Fruit fly (Drosophila melanogaster) whole organism, prepupa: ENCODE measurements around the gene Ir62a.
A peak's percentile ranks its signal among the peaks of the same experiment; 100 is the strongest.

Source experiments
- Blimp-1 ChIP-seq: fragments of 200-800 bp; sonication (Bioruptor generic); optimal IDR thresholded peaks from 3 replicates; lab custom pipeline; 2017; ENCODE audit warnings: missing biosample characterization, missing genetic modification characterization, mild to moderate bottlenecking, moderate library complexity, missing genetic modification reagents
- CG10631 ChIP-seq: fragments of 200-800 bp; sonication (Bioruptor generic); optimal IDR thresholded peaks from 2 replicates; lab custom pipeline; 2016; ENCODE audit warnings: missing biosample characterization, missing genetic modification characterization
- CG10669 ChIP-seq: fragments of 200-800 bp; sonication (Bioruptor generic); optimal IDR thresholded peaks from 3 replicates; lab custom pipeline; 2018; ENCODE audit warnings: missing biosample characterization, mild to moderate bottlenecking, missing genetic modification characterization, moderate library complexity
- CG11294 ChIP-seq: fragments of 200-800 bp; sonication (Bioruptor generic); IDR thresholded peaks from 2 replicates; pipeline ENCODE4 v1.3.6; 2022; ENCODE audit warnings: missing biosample characterization, missing genetic modification characterization
- CG1621 ChIP-seq: fragments of 200-800 bp; sonication (Bioruptor generic); optimal IDR thresholded peaks from 3 replicates; lab custom pipeline; 2018; ENCODE audit warnings: missing biosample characterization, mild to moderate bottlenecking, missing genetic modification characterization
- CG31627 ChIP-seq: fragments of 200-800 bp; sonication (Bioruptor generic); optimal IDR thresholded peaks from 3 replicates; lab custom pipeline; 2016; ENCODE audit warnings: missing biosample characterization, missing genetic modification characterization
- CG32006 ChIP-seq: fragments of 200-800 bp; sonication (Bioruptor generic); optimal IDR thresholded peaks from 3 replicates; lab custom pipeline; 2017; ENCODE audit warnings: missing biosample characterization, mild to moderate bottlenecking, missing genetic modification characterization
- CG34406 ChIP-seq: fragments of 200-800 bp; sonication (Bioruptor generic); optimal IDR thresholded peaks from 3 replicates; lab custom pipeline; 2016; ENCODE audit warnings: missing biosample characterization, missing genetic modification characterization
- CG3919 ChIP-seq: fragments of 200-800 bp; sonication (Bioruptor generic); optimal IDR thresholded peaks from 3 replicates; lab custom pipeline; 2016; ENCODE audit warnings: missing biosample characterization, missing genetic modification characterization
- CG4318 ChIP-seq: fragments of 200-800 bp; sonication (Bioruptor generic); optimal IDR thresholded peaks from 3 replicates; lab custom pipeline; 2017; ENCODE audit warnings: missing biosample characterization, mild to moderate bottlenecking, missing genetic modification characterization
- CG6276 ChIP-seq: fragments of 200-800 bp; sonication (Bioruptor generic); optimal IDR thresholded peaks from 2 replicates; lab custom pipeline; 2017; ENCODE audit warnings: missing biosample characterization, mild to moderate bottlenecking, missing genetic modification characterization
- CG6808 ChIP-seq: fragments of 200-800 bp; sonication (Bioruptor generic); optimal IDR thresholded peaks from 3 replicates; lab custom pipeline; 2017; ENCODE audit warnings: missing biosample characterization, missing genetic modification characterization, mild to moderate bottlenecking, moderate library complexity, missing genetic modification reagents
- CG6854 ChIP-seq: fragments of 200-800 bp; sonication (Bioruptor generic); optimal IDR thresholded peaks from 2 replicates; lab custom pipeline; 2017; ENCODE audit warnings: missing biosample characterization, mild to moderate bottlenecking, missing genetic modification characterization
- CG7368 ChIP-seq: fragments of 200-800 bp; sonication (Bioruptor generic); optimal IDR thresholded peaks from 3 replicates; lab custom pipeline; 2016; ENCODE audit warnings: missing biosample characterization, missing genetic modification characterization
- CG8119 ChIP-seq: fragments of 200-800 bp; sonication (Bioruptor generic); IDR thresholded peaks from 3 replicates; pipeline ENCODE4 v1.3.6; 2022; ENCODE audit warnings: missing biosample characterization, missing genetic modification characterization
- CG8632 ChIP-seq: fragments of 200-800 bp; sonication (Bioruptor generic); optimal IDR thresholded peaks from 3 replicates; lab custom pipeline; 2016; ENCODE audit warnings: missing biosample characterization, missing genetic modification characterization
- Eip75B ChIP-seq: fragments of 200-800 bp; sonication (Bioruptor generic); optimal IDR thresholded peaks from 3 replicates; lab custom pipeline; 2016; ENCODE audit warnings: missing biosample characterization, missing genetic modification characterization
- Eip78C ChIP-seq: fragments of 200-800 bp; sonication (Bioruptor generic); peaks from one replicate; lab custom pipeline; 2016; ENCODE audit warnings: missing biosample characterization, missing genetic modification characterization
- Eip93F ChIP-seq: fragments of 200-800 bp; sonication (Bioruptor generic); optimal IDR thresholded peaks from 2 replicates; lab custom pipeline; 2016; ENCODE audit warnings: missing biosample characterization, mild to moderate bottlenecking, missing genetic modification characterization
- Hr38 ChIP-seq: sonication (Bioruptor generic); optimal IDR thresholded peaks from 2 replicates; lab custom pipeline; 2016; ENCODE audit warnings: missing biosample characterization, missing genetic modification characterization
- OdsH ChIP-seq: fragments of 200-800 bp; sonication (Bioruptor generic); optimal IDR thresholded peaks from 3 replicates; lab custom pipeline; 2016; ENCODE audit warnings: missing biosample characterization, missing genetic modification characterization
- Smox ChIP-seq: fragments of 200-800 bp; sonication (Bioruptor generic); optimal IDR thresholded peaks from 3 replicates; lab custom pipeline; 2016; ENCODE audit warnings: missing biosample characterization, missing genetic modification characterization
- Sox102F ChIP-seq: fragments of 200-800 bp; sonication (Bioruptor generic); optimal IDR thresholded peaks from 2 replicates; lab custom pipeline; 2016; ENCODE audit warnings: missing biosample characterization, mild to moderate bottlenecking, missing genetic modification characterization
- Sox14 ChIP-seq: fragments of 200-800 bp; sonication (Bioruptor generic); optimal IDR thresholded peaks from 3 replicates; lab custom pipeline; 2016; ENCODE audit warnings: missing biosample characterization, missing genetic modification characterization
- Sox15 ChIP-seq: fragments of 200-800 bp; sonication (Bioruptor generic); optimal IDR thresholded peaks from 3 replicates; lab custom pipeline; 2016; ENCODE audit warnings: missing biosample characterization, missing genetic modification characterization
- achi ChIP-seq: fragments of 200-800 bp; sonication (Bioruptor generic); optimal IDR thresholded peaks from 3 replicates; lab custom pipeline; 2016; ENCODE audit warnings: missing biosample characterization, missing genetic modification characterization
- cyc ChIP-seq: fragments of 200-800 bp; sonication (Bioruptor generic); optimal IDR thresholded peaks from 3 replicates; lab custom pipeline; 2016; ENCODE audit warnings: missing biosample characterization, missing genetic modification characterization
- eg ChIP-seq: fragments of 200-800 bp; sonication (Bioruptor generic); IDR thresholded peaks from 3 replicates; pipeline ENCODE4 v1.3.6; 2022; ENCODE audit warnings: missing biosample characterization, missing genetic modification characterization
- esn ChIP-seq: fragments of 200-800 bp; sonication (Bioruptor generic); optimal IDR thresholded peaks from 2 replicates; lab custom pipeline; 2016; ENCODE audit warnings: missing biosample characterization, mild to moderate bottlenecking, missing genetic modification characterization, moderate library complexity
- fd59A ChIP-seq: fragments of 200-800 bp; sonication (Bioruptor generic); optimal IDR thresholded peaks from 2 replicates; lab custom pipeline; 2017; ENCODE audit warnings: missing biosample characterization, mild to moderate bottlenecking, missing genetic modification characterization, missing genetic modification reagents
- fd85E ChIP-seq: fragments of 200-800 bp; sonication (Bioruptor generic); optimal IDR thresholded peaks from 3 replicates; lab custom pipeline; 2016; ENCODE audit warnings: missing biosample characterization, missing genetic modification characterization
- net ChIP-seq: fragments of 200-800 bp; sonication (Bioruptor generic); optimal IDR thresholded peaks from 3 replicates; lab custom pipeline; 2016; ENCODE audit warnings: missing biosample characterization, missing genetic modification characterization
- pdm3 ChIP-seq: fragments of 200-800 bp; sonication (Bioruptor generic); optimal IDR thresholded peaks from 3 replicates; lab custom pipeline; 2016; ENCODE audit warnings: missing biosample characterization, missing genetic modification characterization
- salr ChIP-seq, 2 experiments: fragments of 200-800 bp; sonication (Bioruptor generic); optimal IDR thresholded peaks; 3 replicates each; lab custom pipeline; 2016 to 2018; ENCODE audit warnings: missing biosample characterization in 2 of 2, missing genetic modification characterization in 2 of 2, mild to moderate bottlenecking in 1 of 2
- spab ChIP-seq: fragments of 200-800 bp; sonication (Bioruptor generic); optimal IDR thresholded peaks from 2 replicates; lab custom pipeline; 2017; ENCODE audit warnings: missing biosample characterization, mild to moderate bottlenecking, missing genetic modification characterization, missing genetic modification reagents
- ss ChIP-seq, 2 experiments: fragments of 200-800 bp; sonication (Bioruptor generic); optimal IDR thresholded peaks; 2 replicates in 1 of 2; 3 replicates in 1 of 2; lab custom pipeline; 2017 to 2018; ENCODE audit warnings: mild to moderate bottlenecking in 2 of 2, missing biosample characterization in 2 of 2, missing genetic modification characterization in 2 of 2, moderate library complexity in 1 of 2
- svp ChIP-seq: fragments of 200-800 bp; sonication (Bioruptor generic); peaks from one replicate; lab custom pipeline; 2016; ENCODE audit warnings: missing biosample characterization, missing genetic modification characterization
- topi ChIP-seq: fragments of 200-800 bp; sonication (Bioruptor generic); optimal IDR thresholded peaks from 3 replicates; lab custom pipeline; 2016; ENCODE audit warnings: missing biosample characterization, missing genetic modification characterization
- vri ChIP-seq: fragments of 200-800 bp; sonication (Bioruptor generic); optimal IDR thresholded peaks from 3 replicates; lab custom pipeline; 2016; ENCODE audit warnings: missing biosample characterization, mild to moderate bottlenecking, missing genetic modification characterization

Ir62a gene

DNA sequence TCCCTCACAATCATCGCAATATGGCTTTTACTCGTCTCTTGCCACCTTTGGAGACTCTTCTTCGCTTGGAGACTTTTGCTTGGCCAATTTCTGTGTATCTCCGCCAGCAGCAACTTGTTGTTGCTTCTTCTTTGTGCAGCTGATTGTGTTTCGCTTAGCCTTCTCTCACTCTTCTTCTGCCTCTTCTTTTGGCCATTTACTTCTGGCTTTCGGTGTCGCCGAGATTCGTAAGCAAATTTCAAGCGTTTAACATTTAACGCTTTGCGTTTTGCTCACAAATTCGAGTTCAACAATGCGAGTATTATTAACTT, 38.9 kb upstream of the Ir62a start:
- TF ChIP-seq Hr38 (GFP tag; lab: Kevin White, UChicago), result no peak
- TF ChIP-seq CG6854 (GFP tag; lab: Kevin White, UChicago), result peak; percentile 57
- TF ChIP-seq CG8119 (GFP tag; lab: Robert Waterston, UW), result no peak
- no peak for TF ChIP-seq CG4318 (GFP tag; lab: Kevin White, UChicago)
- no peak for TF ChIP-seq CG10669 (GFP tag; lab: Kevin White, UChicago)
- TF ChIP-seq svp, result peak; percentile 74
- no peak for TF ChIP-seq OdsH (GFP tag; lab: Kevin White, UChicago)
- no peak for TF ChIP-seq spab (GFP tag; lab: Kevin White, UChicago)
- no peak for TF ChIP-seq Eip78C (GFP tag; lab: Kevin White, UChicago)
- no peak for TF ChIP-seq fd85E (GFP tag; lab: Kevin White, UChicago)
- TF ChIP-seq Sox14 (GFP tag; lab: Kevin White, UChicago), result peak; percentile 39
- no peak for TF ChIP-seq CG32006 (GFP tag; lab: Kevin White, UChicago)
- no peak for TF ChIP-seq eg (GFP tag; lab: Robert Waterston, UW)
- TF ChIP-seq CG11294 (GFP tag; lab: Robert Waterston, UW), result no peak
- no peak for TF ChIP-seq Sox15
- TF ChIP-seq ss (GFP tag; optimal IDR thresholded peaks at IDR 0.05; lab: Kevin White, UChicago), result peak in 1 of 2 experiments; percentile 30
- no peak for TF ChIP-seq CG7368 (GFP tag; lab: Kevin White, UChicago)
- no peak for TF ChIP-seq CG31627 (GFP tag; lab: Kevin White, UChicago)
- no peak for TF ChIP-seq pdm3 (GFP tag; lab: Kevin White, UChicago)
- TF ChIP-seq, all 60 proteins: peak for 4

DNA sequence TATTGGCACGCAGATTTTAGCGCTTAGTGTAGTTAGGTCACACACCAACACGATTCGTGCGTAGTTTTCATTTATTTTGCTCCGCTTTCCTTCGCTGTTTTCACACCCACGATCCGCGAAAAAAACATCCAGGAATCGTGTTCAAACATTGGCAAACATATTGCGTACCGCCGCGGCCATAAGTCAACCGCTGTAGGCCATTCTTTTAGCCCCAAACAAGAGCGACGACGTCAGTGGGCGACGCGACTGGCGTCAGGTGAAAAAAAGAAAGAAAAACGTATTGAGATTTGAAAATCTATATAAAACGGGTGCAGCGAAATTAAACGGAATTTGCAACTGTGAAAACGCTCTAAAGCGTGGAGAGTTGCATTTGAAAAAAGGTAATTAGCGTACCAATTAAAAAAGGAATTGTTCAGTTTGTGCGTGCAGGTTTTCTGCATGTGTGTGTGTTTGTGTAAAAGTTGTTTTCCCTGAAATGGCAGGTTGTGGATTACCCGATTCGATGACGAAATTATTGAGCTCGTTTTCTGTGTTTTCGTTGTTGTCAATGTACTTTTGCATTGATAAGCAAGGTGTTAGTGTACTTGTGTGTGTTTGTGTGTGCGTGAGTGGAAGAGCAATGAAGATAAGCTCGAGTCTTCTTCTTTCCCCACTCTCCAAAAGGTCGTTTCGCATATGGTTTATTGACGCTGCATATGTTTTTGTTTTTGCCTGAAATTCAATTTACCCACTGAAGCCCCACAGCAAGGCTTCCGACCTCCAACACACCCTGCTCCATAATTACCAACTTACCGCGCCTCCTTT, 38.3 kb upstream of the Ir62a start, which contains the start of gene Tmep:
TSS of gene Tmep (plus strand) at position 20 of the 804 bp plus-strand sequence.
- TF ChIP-seq net (GFP tag; lab: Kevin White, UChicago) (no peak), CG8632 (GFP tag; lab: Kevin White, UChicago) (peak; percentile 15), spab (GFP tag; lab: Kevin White, UChicago) (no peak), Eip93F (GFP tag; lab: Kevin White, UChicago) (peak; percentile 10), CG3919 (GFP tag; lab: Kevin White, UChicago) (peak; percentile 15), CG31627 (GFP tag; lab: Kevin White, UChicago) (no peak), esn (GFP tag; lab: Kevin White, UChicago) (no peak), pdm3 (GFP tag; lab: Kevin White, UChicago) (no peak), svp (peak; percentile 98), Sox102F (GFP tag; lab: Kevin White, UChicago) (peak; percentile 28), ss (GFP tag; optimal IDR thresholded peaks at IDR 0.05; lab: Kevin White, UChicago) (peak in 1 of 2 experiments; percentile 22), CG10631 (GFP tag; lab: Kevin White, UChicago) (no peak), CG6276 (GFP tag; lab: Kevin White, UChicago) (no peak), fd85E (GFP tag; lab: Kevin White, UChicago) (no peak), Smox (GFP tag; lab: Kevin White, UChicago) (no peak), topi (peak; percentile 3), CG1621 (tag; lab: Kevin White, UChicago) (no peak), CG10669 (GFP tag; lab: Kevin White, UChicago) (no peak), fd59A (GFP tag; lab: Kevin White, UChicago) (no peak), vri (GFP tag; lab: Kevin White, UChicago) (peak; percentile 66), achi (GFP tag; lab: Kevin White, UChicago) (no peak), OdsH (GFP tag; lab: Kevin White, UChicago) (no peak), CG34406 (GFP tag; lab: Kevin White, UChicago) (no peak), cyc (GFP tag; lab: Kevin White, UChicago) (no peak), eg (GFP tag; lab: Robert Waterston, UW) (peak; percentile 2; the same call in 1 of the 3 replicates), salr (GFP tag; optimal IDR thresholded peaks at IDR 0.05; lab: Kevin White, UChicago) (no peak), CG6854 (GFP tag; lab: Kevin White, UChicago) (no peak), Blimp-1 (GFP tag; lab: Kevin White, UChicago) (no peak), Eip75B (no peak), CG6808 (GFP tag; lab: Kevin White, UChicago) (peak; percentile 9), Eip78C (GFP tag; lab: Kevin White, UChicago) (peak; percentile 57)
